Worm (Caenorhabditis elegans) whole organism, early embryonic: ENCODE results near the gene T09A12.1.

Experiments used
- B0310.2 ChIP-seq: sonication (generic microtip); optimal IDR thresholded peaks from 2 replicates; lab custom pipeline; 2016; ENCODE audit warnings: mild to moderate bottlenecking, missing genetic modification characterization, missing compliant biosample characterization
- ama-1 ChIP-seq: fragments of 150-350 bp; optimal IDR thresholded peaks from 2 replicates; lab custom pipeline; 2014
- flt-1 ChIP-seq: fragments of 200-800 bp; sonication (Bioruptor generic); IDR thresholded peaks from 2 replicates; pipeline ENCODE4 v1.3.6; 2022; ENCODE audit warnings: missing genetic modification characterization, missing compliant biosample characterization
- pes-1 ChIP-seq: fragments of 200-800 bp; sonication (Bioruptor generic); IDR thresholded peaks from 2 replicates; pipeline ENCODE4 v1.3.6; 2022; ENCODE audit warnings: missing genetic modification reagents, missing genetic modification characterization, missing compliant biosample characterization
- scrt-1 ChIP-seq: fragments of 200-800 bp; sonication (Bioruptor generic); IDR thresholded peaks from 2 replicates; pipeline ENCODE4 v1.3.6; 2022; ENCODE audit warnings: missing genetic modification characterization, missing compliant biosample characterization
- sea-1 ChIP-seq: fragments of 200-800 bp; sonication (Bioruptor generic); conservative IDR thresholded peaks from 2 replicates; pipeline ENCODE4 v1.3.6; 2022; ENCODE audit warnings: missing genetic modification characterization, missing compliant biosample characterization

- TF ChIP-seq scrt-1 (GFP tag; lab: Robert Waterston, UW): no peak
- no peak for TF ChIP-seq ama-1
- no peak for TF ChIP-seq B0310.2 (tag; lab: Kevin White, UChicago)
- TF ChIP-seq pes-1 (GFP tag; lab: Robert Waterston, UW): no peak
- no peak for TF ChIP-seq flt-1 (GFP tag; lab: Robert Waterston, UW)
- TF ChIP-seq sea-1: 0 out of 2 replicates have a peak, but pooled peaks have one; percentile 10
Measured at ce11 chrIV:8289105-8289504, 44.9 kb downstream of the T09A12.1 start.
